Worm (Caenorhabditis elegans) whole organism, late embryonic: ENCODE data around the gene C18D11.10.

ENCODE experiments used
- C08G9.2 ChIP-seq: sonication (generic microtip); optimal IDR thresholded peaks from 2 replicates; lab custom pipeline; 2016; ENCODE audit warnings: mild to moderate bottlenecking, missing genetic modification characterization, moderate library complexity, missing compliant biosample characterization
- F13H6.1 ChIP-seq: sonication (generic microtip); optimal IDR thresholded peaks from 2 replicates; lab custom pipeline; 2016; ENCODE audit warnings: missing genetic modification characterization, missing compliant biosample characterization
- K02D7.2 ChIP-seq: sonication (generic microtip); optimal IDR thresholded peaks from 2 replicates; lab custom pipeline; 2017; ENCODE audit warnings: mild to moderate bottlenecking, missing genetic modification characterization, missing compliant biosample characterization
- K09A11.1 ChIP-seq: sonication (generic microtip); optimal IDR thresholded peaks from 2 replicates; lab custom pipeline; 2017; ENCODE audit warnings: antibody characterized with exemption, mild to moderate bottlenecking, missing genetic modification characterization, missing compliant biosample characterization; ENCODE audit not compliant: insufficient read depth
- ama-1 ChIP-seq: fragments of 150-350 bp; optimal IDR thresholded peaks from 2 replicates; lab custom pipeline; 2014
- ceh-14 ChIP-seq: sonication (generic microtip); optimal IDR thresholded peaks from 2 replicates; lab custom pipeline; 2016; ENCODE audit warnings: missing genotype, missing genetic modification characterization, missing compliant biosample characterization
- ceh-18 ChIP-seq: sonication (generic microtip); optimal IDR thresholded peaks from 2 replicates; lab custom pipeline; 2016; ENCODE audit warnings: missing genetic modification characterization, missing compliant biosample characterization
- ceh-2 ChIP-seq: sonication (generic microtip); optimal IDR thresholded peaks from 2 replicates; lab custom pipeline; 2016; ENCODE audit warnings: missing genotype, missing genetic modification characterization, missing compliant biosample characterization
- ceh-24 ChIP-seq: sonication (generic microtip); optimal IDR thresholded peaks from 2 replicates; lab custom pipeline; 2016; ENCODE audit warnings: mild to moderate bottlenecking, missing genetic modification characterization, missing compliant biosample characterization
- ceh-30 ChIP-seq: fragments of 150-350 bp; optimal IDR thresholded peaks from 2 replicates; lab custom pipeline; 2014; ENCODE audit warnings: missing biosample characterization, missing genetic modification characterization
- ceh-31 ChIP-seq: sonication (generic microtip); optimal IDR thresholded peaks from 2 replicates; lab custom pipeline; 2016; ENCODE audit warnings: missing genetic modification characterization, missing compliant biosample characterization
- ceh-45 ChIP-seq: fragments of 200-800 bp; sonication (Bioruptor generic); IDR thresholded peaks from 2 replicates; pipeline ENCODE4 v1.3.6; 2022; ENCODE audit warnings: missing genetic modification reagents, missing genetic modification characterization, missing compliant biosample characterization
- ceh-48 ChIP-seq: sonication (generic microtip); optimal IDR thresholded peaks from 2 replicates; lab custom pipeline; 2016; ENCODE audit warnings: missing genetic modification characterization, inconsistent platforms, missing compliant biosample characterization
- che-1 ChIP-seq: sonication (generic microtip); optimal IDR thresholded peaks from 2 replicates; lab custom pipeline; 2016; ENCODE audit warnings: mild to moderate bottlenecking, missing genetic modification characterization, missing compliant biosample characterization
- dmd-4 ChIP-seq: sonication (generic microtip); optimal IDR thresholded peaks from 2 replicates; lab custom pipeline; 2016; ENCODE audit warnings: borderline replicate concordance, missing genetic modification characterization, missing compliant biosample characterization
- dve-1 ChIP-seq: sonication (generic microtip); optimal IDR thresholded peaks from 2 replicates; lab custom pipeline; 2017; ENCODE audit warnings: antibody characterized with exemption, mild to moderate bottlenecking, missing genetic modification characterization, missing compliant biosample characterization
- ets-4 ChIP-seq: sonication (generic microtip); optimal IDR thresholded peaks from 2 replicates; lab custom pipeline; 2016; ENCODE audit warnings: missing genetic modification characterization, missing compliant biosample characterization
- fax-1 ChIP-seq: sonication (generic microtip); optimal IDR thresholded peaks from 2 replicates; lab custom pipeline; 2016; ENCODE audit warnings: missing genotype, missing genetic modification characterization, missing compliant biosample characterization
- fkh-6 ChIP-seq: sonication (generic microtip); optimal IDR thresholded peaks from 2 replicates; lab custom pipeline; 2016; ENCODE audit warnings: missing genetic modification characterization, missing compliant biosample characterization
- gmeb-2 ChIP-seq: sonication (generic microtip); optimal IDR thresholded peaks from 2 replicates; lab custom pipeline; 2016; ENCODE audit warnings: missing genetic modification characterization, inconsistent platforms, missing compliant biosample characterization
- hlh-13 ChIP-seq: fragments of 200-800 bp; sonication (Bioruptor generic); optimal IDR thresholded peaks from 2 replicates; lab custom pipeline; 2018; ENCODE audit warnings: mild to moderate bottlenecking, missing genetic modification characterization, missing compliant biosample characterization
- hlh-30 ChIP-seq: sonication (generic microtip); optimal IDR thresholded peaks from 2 replicates; lab custom pipeline; 2017; ENCODE audit warnings: antibody characterized with exemption, missing genetic modification characterization, missing compliant biosample characterization; ENCODE audit not compliant: insufficient read depth
- hlh-6 ChIP-seq: sonication (generic microtip); optimal IDR thresholded peaks from 2 replicates; lab custom pipeline; 2016; ENCODE audit warnings: missing genotype, missing genetic modification characterization, missing compliant biosample characterization
- lim-6 ChIP-seq: sonication (generic microtip); optimal IDR thresholded peaks from 2 replicates; lab custom pipeline; 2016; ENCODE audit warnings: missing genetic modification characterization, missing compliant biosample characterization
- madf-2 ChIP-seq: sonication (generic microtip); optimal IDR thresholded peaks from 2 replicates; lab custom pipeline; 2017; ENCODE audit warnings: missing genetic modification characterization, missing compliant biosample characterization
- mec-3 ChIP-seq: sonication (generic microtip); optimal IDR thresholded peaks from 2 replicates; lab custom pipeline; 2016; ENCODE audit warnings: borderline replicate concordance, missing genetic modification characterization, missing compliant biosample characterization
- nfya-1 ChIP-seq: sonication (generic microtip); optimal IDR thresholded peaks from 2 replicates; lab custom pipeline; 2017; ENCODE audit warnings: missing genetic modification characterization, mild to moderate bottlenecking, missing compliant biosample characterization, antibody characterized with exemption, moderate library complexity
- npax-4 ChIP-seq: sonication (generic microtip); optimal IDR thresholded peaks from 2 replicates; lab custom pipeline; 2016; ENCODE audit warnings: missing genetic modification characterization, missing compliant biosample characterization
- odd-2 ChIP-seq: sonication (generic microtip); optimal IDR thresholded peaks from 2 replicates; lab custom pipeline; 2017; ENCODE audit warnings: antibody characterized with exemption, mild to moderate bottlenecking, missing genetic modification characterization, missing compliant biosample characterization
- pag-3 ChIP-seq: sonication (generic microtip); optimal IDR thresholded peaks from 2 replicates; lab custom pipeline; 2016; ENCODE audit warnings: missing compliant biosample characterization, missing genetic modification characterization, borderline replicate concordance
- pax-1 ChIP-seq: fragments of 150-350 bp; optimal IDR thresholded peaks from 2 replicates; lab custom pipeline; 2014; ENCODE audit warnings: missing biosample characterization, missing genetic modification characterization
- pha-2 ChIP-seq: sonication (generic microtip); optimal IDR thresholded peaks from 2 replicates; lab custom pipeline; 2017; ENCODE audit warnings: mild to moderate bottlenecking, missing genetic modification characterization, missing compliant biosample characterization
- pqm-1 ChIP-seq: sonication (generic microtip); optimal IDR thresholded peaks from 2 replicates; lab custom pipeline; 2016; ENCODE audit warnings: missing genetic modification characterization, missing compliant biosample characterization
- pros-1 ChIP-seq: fragments of 150-350 bp; optimal IDR thresholded peaks from 2 replicates; lab custom pipeline; 2014; ENCODE audit warnings: missing biosample characterization, missing genetic modification reagents, missing genetic modification characterization
- sox-2 ChIP-seq: fragments of 200-800 bp; sonication (Bioruptor generic); IDR thresholded peaks from 2 replicates; pipeline ENCODE4 v1.3.6; 2022; ENCODE audit warnings: missing genetic modification reagents, missing genetic modification characterization, missing compliant biosample characterization
- tbx-2 ChIP-seq: sonication (generic microtip); optimal IDR thresholded peaks from 2 replicates; lab custom pipeline; 2016; ENCODE audit warnings: missing genetic modification characterization, missing compliant biosample characterization
- ttx-3 ChIP-seq: sonication (generic microtip); optimal IDR thresholded peaks from 2 replicates; lab custom pipeline; 2016; ENCODE audit warnings: missing genetic modification reagents, missing genetic modification characterization, missing compliant biosample characterization
- unc-3 ChIP-seq, 2 experiments: fragments of 200-800 bp in 1 of 2; sonication (Bioruptor generic) in 1 of 2; sonication (generic microtip) in 1 of 2; conservative IDR thresholded peaks in 1 of 2; optimal IDR thresholded peaks in 1 of 2; 2 replicates each; pipeline versions ENCODE4 v1.3.6 to Lab custom; 2016 to 2022; ENCODE audit warnings: missing compliant biosample characterization in 2 of 2, missing genetic modification characterization in 2 of 2, missing genetic modification reagents in 1 of 2
- unc-42 ChIP-seq: sonication (generic microtip); optimal IDR thresholded peaks from 2 replicates; lab custom pipeline; 2016; ENCODE audit warnings: missing genotype, missing genetic modification characterization, missing compliant biosample characterization
- unc-55 ChIP-seq: sonication (generic microtip); optimal IDR thresholded peaks from 2 replicates; lab custom pipeline; 2017; ENCODE audit warnings: missing biosample characterization, missing genetic modification reagents, missing genetic modification characterization
- ztf-16 ChIP-seq: sonication (generic microtip); optimal IDR thresholded peaks from 2 replicates; lab custom pipeline; 2017; ENCODE audit warnings: missing genetic modification characterization, missing compliant biosample characterization

Gene C18D11.10

DNA sequence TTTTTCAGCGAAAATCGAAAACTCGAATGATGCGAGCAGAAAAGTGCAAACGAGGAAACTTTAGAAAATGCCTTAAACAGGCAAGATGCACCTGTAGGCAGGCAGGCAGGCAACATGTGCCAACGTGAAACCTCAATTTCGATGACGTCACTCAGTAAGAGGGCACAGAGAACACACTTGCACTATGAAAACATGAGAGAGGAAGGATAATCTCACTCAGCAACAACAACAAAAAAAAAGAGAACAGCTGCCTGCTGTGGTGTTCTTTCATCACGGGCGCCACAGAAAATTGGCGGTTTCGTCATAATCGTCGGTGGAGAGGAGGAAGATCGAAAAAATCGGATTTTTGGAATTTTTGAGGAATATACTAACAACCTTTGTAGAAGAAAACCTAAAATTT lies 26.6 kb downstream of the C18D11.10 start:
- TF ChIP-seq unc-55 (GFP tag; lab: Kevin White, UChicago) = no peak
- TF ChIP-seq sox-2 (GFP tag; lab: Robert Waterston, UW) = no peak
- no peak for TF ChIP-seq ets-4 (tag; lab: Kevin White, UChicago)
- no peak for TF ChIP-seq ceh-30 (tag; lab: Kevin White, UChicago)
- no peak for TF ChIP-seq ceh-45
- no peak for TF ChIP-seq hlh-13 (GFP tag; lab: Kevin White, UChicago)
- TF ChIP-seq ttx-3 = no peak
- no peak for TF ChIP-seq ceh-31 (tag; lab: Kevin White, UChicago)
- TF ChIP-seq pag-3 (tag; lab: Kevin White, UChicago) = no peak

- TF ChIP-seq ceh-30 (tag; lab: Kevin White, UChicago) = no peak
- no peak for TF ChIP-seq dve-1 (tag; lab: Kevin White, UChicago)
- no peak for TF ChIP-seq nfya-1 (tag; lab: Kevin White, UChicago)
- no peak for TF ChIP-seq ceh-24 (tag; lab: Kevin White, UChicago)
- no peak for TF ChIP-seq F13H6.1 (tag; lab: Kevin White, UChicago)
- TF ChIP-seq pax-1 = no peak
- TF ChIP-seq ama-1 (lab: Kevin White, UChicago) = no peak
- TF ChIP-seq hlh-6 = no peak
- no peak for TF ChIP-seq unc-42
- TF ChIP-seq ceh-48 (tag; lab: Kevin White, UChicago) = no peak
- TF ChIP-seq ceh-45 = no peak
- TF ChIP-seq ceh-2 (tag; lab: Kevin White, UChicago) = no peak
- TF ChIP-seq odd-2 (tag; lab: Kevin White, UChicago) = no peak
Measured at ce11 chrIII:11834783-11835182, 27.3 kb downstream of the C18D11.10 start.

DNA sequence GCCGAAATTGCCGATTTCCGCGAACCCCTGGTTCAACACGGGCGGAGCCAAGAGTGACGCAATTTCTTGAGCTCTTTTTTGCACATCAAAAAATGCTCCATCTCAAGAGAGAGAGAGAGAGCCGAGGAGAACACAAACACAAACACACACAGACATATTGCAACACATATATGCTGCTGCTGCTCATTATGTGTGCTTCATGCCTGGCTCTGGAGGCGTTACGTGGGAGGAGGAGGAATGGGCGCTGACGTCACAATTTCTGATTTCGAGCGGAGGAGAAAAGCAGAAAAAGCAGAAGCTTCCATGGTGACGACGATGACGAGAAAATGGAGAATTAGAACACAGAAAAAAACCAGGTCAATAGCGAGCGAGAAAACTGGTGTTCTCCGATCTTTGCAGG lies 28.5 kb downstream of the C18D11.10 start:
- TF ChIP-seq ama-1 (lab: Kevin White, UChicago) (no peak), pros-1 (no peak), tbx-2 (no peak), gmeb-2 (tag; lab: Kevin White, UChicago) (no peak), npax-4 (tag; lab: Kevin White, UChicago) (no peak), unc-3 (GFP tag; conservative IDR thresholded peaks at IDR 0.05; lab: Robert Waterston, UW) (no peak), unc-3 (tag; optimal IDR thresholded peaks at IDR 0.05; lab: Kevin White, UChicago) (no peak), dmd-4 (tag; lab: Kevin White, UChicago) (no peak), madf-2 (tag; lab: Kevin White, UChicago) (no peak), pqm-1 (tag; lab: Kevin White, UChicago) (no peak), hlh-13 (GFP tag; lab: Kevin White, UChicago) (no peak), C08G9.2 (tag; lab: Kevin White, UChicago) (no peak), pax-1 (no peak), ets-4 (tag; lab: Kevin White, UChicago) (no peak), hlh-30 (tag; lab: Kevin White, UChicago) (no peak), pha-2 (tag; lab: Kevin White, UChicago) (no peak)

DNA sequence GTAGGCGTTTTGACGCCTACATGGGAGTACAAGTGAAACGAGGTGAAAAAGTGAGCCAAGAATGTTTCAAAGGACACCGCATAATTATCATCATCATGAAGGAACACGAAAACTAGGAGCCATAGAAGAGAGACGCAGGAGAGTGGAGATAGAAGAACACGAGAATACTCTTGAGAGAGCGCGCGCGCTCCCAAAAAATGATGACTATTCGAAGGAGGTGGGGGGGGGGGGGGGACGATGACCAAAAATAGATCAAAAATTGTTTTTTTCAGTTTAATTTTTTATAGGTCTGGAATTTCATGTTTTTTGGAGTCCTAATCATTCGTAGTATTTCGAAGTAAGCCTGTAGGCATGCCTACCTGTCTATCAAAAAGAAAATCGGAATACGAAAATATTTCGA lies 29.2 kb downstream of the C18D11.10 start:
- TF ChIP-seq ceh-18 (tag; lab: Kevin White, UChicago) = no peak
- TF ChIP-seq ceh-14 = no peak
- no peak for TF ChIP-seq pros-1
- TF ChIP-seq pag-3 (tag; lab: Kevin White, UChicago) = no peak
- no peak for TF ChIP-seq K09A11.1 (tag; lab: Kevin White, UChicago)
- no peak for TF ChIP-seq dve-1 (tag; lab: Kevin White, UChicago)
- no peak for TF ChIP-seq ceh-45
- no peak for TF ChIP-seq fax-1 (tag; lab: Kevin White, UChicago)
- no peak for TF ChIP-seq che-1 (tag; lab: Kevin White, UChicago)
- no peak for TF ChIP-seq ztf-16 (tag; lab: Kevin White, UChicago)
- TF ChIP-seq mec-3 (tag; lab: Kevin White, UChicago) = no peak
- no peak for TF ChIP-seq nfya-1 (tag; lab: Kevin White, UChicago)
- TF ChIP-seq lim-6 (tag; lab: Kevin White, UChicago) = no peak
- no peak for TF ChIP-seq fkh-6 (tag; lab: Kevin White, UChicago)
- TF ChIP-seq K02D7.2 = no peak
